Fruit fly (Drosophila melanogaster) whole organism, prepupa: ENCODE results near the gene THADA.

Experiments used
- CG11294 ChIP-seq: fragments of 200-800 bp; sonication (Bioruptor generic); IDR thresholded peaks from 2 replicates; pipeline ENCODE4 v1.3.6; 2022; ENCODE audit warnings: missing biosample characterization, missing genetic modification characterization
- CG11902 ChIP-seq: fragments of 200-800 bp; sonication (Bioruptor generic); optimal IDR thresholded peaks from 3 replicates; lab custom pipeline; 2016; ENCODE audit warnings: missing biosample characterization, missing genetic modification characterization
- CG16779 ChIP-seq: fragments of 200-800 bp; sonication (Bioruptor generic); optimal IDR thresholded peaks from 3 replicates; lab custom pipeline; 2017; ENCODE audit warnings: missing biosample characterization, mild to moderate bottlenecking, missing genetic modification characterization
- CG32006 ChIP-seq: fragments of 200-800 bp; sonication (Bioruptor generic); optimal IDR thresholded peaks from 3 replicates; lab custom pipeline; 2017; ENCODE audit warnings: missing biosample characterization, mild to moderate bottlenecking, missing genetic modification characterization
- CG3919 ChIP-seq: fragments of 200-800 bp; sonication (Bioruptor generic); optimal IDR thresholded peaks from 3 replicates; lab custom pipeline; 2016; ENCODE audit warnings: missing biosample characterization, missing genetic modification characterization
- CG6163 ChIP-seq: fragments of 200-800 bp; sonication (Bioruptor generic); IDR thresholded peaks from 3 replicates; pipeline ENCODE4 v1.3.6; 2022; ENCODE audit warnings: missing biosample characterization, missing genetic modification characterization
- CG6792 ChIP-seq: fragments of 200-800 bp; sonication (Bioruptor generic); optimal IDR thresholded peaks from 3 replicates; lab custom pipeline; 2016; ENCODE audit warnings: missing biosample characterization, missing genetic modification characterization
- CG6808 ChIP-seq: fragments of 200-800 bp; sonication (Bioruptor generic); optimal IDR thresholded peaks from 3 replicates; lab custom pipeline; 2017; ENCODE audit warnings: missing biosample characterization, missing genetic modification characterization, mild to moderate bottlenecking, moderate library complexity, missing genetic modification reagents
- CG6854 ChIP-seq: fragments of 200-800 bp; sonication (Bioruptor generic); optimal IDR thresholded peaks from 2 replicates; lab custom pipeline; 2017; ENCODE audit warnings: missing biosample characterization, mild to moderate bottlenecking, missing genetic modification characterization
- CG8632 ChIP-seq: fragments of 200-800 bp; sonication (Bioruptor generic); optimal IDR thresholded peaks from 3 replicates; lab custom pipeline; 2016; ENCODE audit warnings: missing biosample characterization, missing genetic modification characterization
- CG9139 ChIP-seq: fragments of 200-800 bp; sonication (Bioruptor generic); optimal IDR thresholded peaks from 3 replicates; lab custom pipeline; 2017; ENCODE audit warnings: missing biosample characterization, mild to moderate bottlenecking, missing genetic modification characterization
- Eip75B ChIP-seq: fragments of 200-800 bp; sonication (Bioruptor generic); optimal IDR thresholded peaks from 3 replicates; lab custom pipeline; 2016; ENCODE audit warnings: missing biosample characterization, missing genetic modification characterization
- Eip78C ChIP-seq: fragments of 200-800 bp; sonication (Bioruptor generic); peaks from one replicate; lab custom pipeline; 2016; ENCODE audit warnings: missing biosample characterization, missing genetic modification characterization
- Ets96B ChIP-seq: fragments of 200-800 bp; optimal IDR thresholded peaks from 2 replicates; lab custom pipeline; 2019; ENCODE audit warnings: missing biosample characterization, mild to moderate bottlenecking, missing genetic modification characterization, moderate library complexity
- Gug ChIP-seq: fragments of 200-800 bp; sonication (Bioruptor generic); IDR thresholded peaks from 2 replicates; pipeline ENCODE4 v1.3.6; 2022; ENCODE audit warnings: missing biosample characterization, missing genetic modification characterization
- Hr38 ChIP-seq: sonication (Bioruptor generic); optimal IDR thresholded peaks from 2 replicates; lab custom pipeline; 2016; ENCODE audit warnings: missing biosample characterization, missing genetic modification characterization
- Hr39 ChIP-seq: fragments of 200-800 bp; sonication (Bioruptor generic); optimal IDR thresholded peaks from 2 replicates; lab custom pipeline; 2016; ENCODE audit warnings: missing biosample characterization, missing genetic modification characterization
- Hr4 ChIP-seq: fragments of 200-800 bp; sonication (Bioruptor generic); optimal IDR thresholded peaks from 3 replicates; lab custom pipeline; 2016; ENCODE audit warnings: missing biosample characterization, missing genetic modification characterization
- Sox102F ChIP-seq: fragments of 200-800 bp; sonication (Bioruptor generic); optimal IDR thresholded peaks from 2 replicates; lab custom pipeline; 2016; ENCODE audit warnings: missing biosample characterization, mild to moderate bottlenecking, missing genetic modification characterization
- Sox15 ChIP-seq: fragments of 200-800 bp; sonication (Bioruptor generic); optimal IDR thresholded peaks from 3 replicates; lab custom pipeline; 2016; ENCODE audit warnings: missing biosample characterization, missing genetic modification characterization
- achi ChIP-seq: fragments of 200-800 bp; sonication (Bioruptor generic); optimal IDR thresholded peaks from 3 replicates; lab custom pipeline; 2016; ENCODE audit warnings: missing biosample characterization, missing genetic modification characterization
- cyc ChIP-seq: fragments of 200-800 bp; sonication (Bioruptor generic); optimal IDR thresholded peaks from 3 replicates; lab custom pipeline; 2016; ENCODE audit warnings: missing biosample characterization, missing genetic modification characterization
- dac ChIP-seq: fragments of 200-800 bp; sonication (Bioruptor generic); optimal IDR thresholded peaks from 2 replicates; lab custom pipeline; 2017; ENCODE audit warnings: missing biosample characterization, mild to moderate bottlenecking, missing genetic modification characterization
- dsx ChIP-seq: fragments of 200-800 bp; optimal IDR thresholded peaks from 3 replicates; lab custom pipeline; 2019; ENCODE audit warnings: missing biosample characterization, mild to moderate bottlenecking, missing genetic modification characterization, moderate library complexity; ENCODE audit not compliant: poor library complexity, severe bottlenecking
- eg ChIP-seq: fragments of 200-800 bp; sonication (Bioruptor generic); IDR thresholded peaks from 3 replicates; pipeline ENCODE4 v1.3.6; 2022; ENCODE audit warnings: missing biosample characterization, missing genetic modification characterization
- lz ChIP-seq: fragments of 200-800 bp; sonication (Bioruptor generic); optimal IDR thresholded peaks from 3 replicates; lab custom pipeline; 2016; ENCODE audit warnings: missing biosample characterization, missing genetic modification characterization
- net ChIP-seq: fragments of 200-800 bp; sonication (Bioruptor generic); optimal IDR thresholded peaks from 3 replicates; lab custom pipeline; 2016; ENCODE audit warnings: missing biosample characterization, missing genetic modification characterization
- pdm3 ChIP-seq: fragments of 200-800 bp; sonication (Bioruptor generic); optimal IDR thresholded peaks from 3 replicates; lab custom pipeline; 2016; ENCODE audit warnings: missing biosample characterization, missing genetic modification characterization
- salr ChIP-seq, 2 experiments: fragments of 200-800 bp; sonication (Bioruptor generic); optimal IDR thresholded peaks; 3 replicates each; lab custom pipeline; 2016 to 2018; ENCODE audit warnings: missing biosample characterization in 2 of 2, missing genetic modification characterization in 2 of 2, mild to moderate bottlenecking in 1 of 2
- spab ChIP-seq: fragments of 200-800 bp; sonication (Bioruptor generic); optimal IDR thresholded peaks from 2 replicates; lab custom pipeline; 2017; ENCODE audit warnings: missing biosample characterization, mild to moderate bottlenecking, missing genetic modification characterization, missing genetic modification reagents
- ss ChIP-seq, 2 experiments: fragments of 200-800 bp; sonication (Bioruptor generic); optimal IDR thresholded peaks; 2 replicates in 1 of 2; 3 replicates in 1 of 2; lab custom pipeline; 2017 to 2018; ENCODE audit warnings: mild to moderate bottlenecking in 2 of 2, missing biosample characterization in 2 of 2, missing genetic modification characterization in 2 of 2, moderate library complexity in 1 of 2
- svp ChIP-seq: fragments of 200-800 bp; sonication (Bioruptor generic); peaks from one replicate; lab custom pipeline; 2016; ENCODE audit warnings: missing biosample characterization, missing genetic modification characterization
- topi ChIP-seq: fragments of 200-800 bp; sonication (Bioruptor generic); optimal IDR thresholded peaks from 3 replicates; lab custom pipeline; 2016; ENCODE audit warnings: missing biosample characterization, missing genetic modification characterization

Gene THADA

dm6 chrX:19846701-19847383 is 18.5 kb downstream of the THADA start (continued):
- TF ChIP-seq net (GFP tag; lab: Kevin White, UChicago) = peak; percentile 94
- peak; percentile 88 for TF ChIP-seq Hr38
- TF ChIP-seq salr (GFP tag; optimal IDR thresholded peaks at IDR 0.05; lab: Kevin White, UChicago) = peak; percentile 90 to 92
- peak; percentile 89 to 91 for TF ChIP-seq ss (GFP tag; optimal IDR thresholded peaks at IDR 0.05; lab: Kevin White, UChicago)
- TF ChIP-seq Hr4 (GFP tag; lab: Kevin White, UChicago) = peak; percentile 96
- peak; percentile 95 for TF ChIP-seq CG6854
- TF ChIP-seq Eip75B (GFP tag; lab: Kevin White, UChicago) = peak; percentile 94
- TF ChIP-seq pdm3 (GFP tag; lab: Kevin White, UChicago) = peak; percentile 97
- TF ChIP-seq dac (GFP tag; lab: Kevin White, UChicago) = peak; percentile 96
- peak; percentile 98 for TF ChIP-seq Hr39 (GFP tag; lab: Kevin White, UChicago)
- TF ChIP-seq topi (GFP tag; lab: Kevin White, UChicago) = peak; percentile 95
- peak; percentile 96 for TF ChIP-seq lz (GFP tag; lab: Kevin White, UChicago)
- peak; percentile 97 for TF ChIP-seq eg (GFP tag; lab: Robert Waterston, UW)
- TF ChIP-seq dsx (GFP tag; lab: Kevin White, UChicago) = peak; percentile 90
- TF ChIP-seq CG6808 (GFP tag; lab: Kevin White, UChicago) = peak; percentile 90
- peak; percentile 94 for TF ChIP-seq CG3919 (GFP tag; lab: Kevin White, UChicago)
- peak; percentile 93 for TF ChIP-seq CG11294
- TF ChIP-seq CG11902 (GFP tag; lab: Kevin White, UChicago) = peak; percentile 95
- TF ChIP-seq CG6792 = peak; percentile 95
- peak; percentile 94 for TF ChIP-seq Sox15 (GFP tag; lab: Kevin White, UChicago)
- peak; percentile 94 for TF ChIP-seq Sox102F (GFP tag; lab: Kevin White, UChicago)
- peak; percentile 92 for TF ChIP-seq Ets96B (tag; lab: Kevin White, UChicago)
- peak; percentile 97 for TF ChIP-seq CG6163 (GFP tag; lab: Robert Waterston, UW)
- peak; percentile 84 for TF ChIP-seq CG16779
- peak; percentile 94 for TF ChIP-seq achi (GFP tag; lab: Kevin White, UChicago)
- peak; percentile 97 for TF ChIP-seq CG32006
- peak; percentile 94 for TF ChIP-seq Gug (GFP tag; lab: Robert Waterston, UW)

DNA sequence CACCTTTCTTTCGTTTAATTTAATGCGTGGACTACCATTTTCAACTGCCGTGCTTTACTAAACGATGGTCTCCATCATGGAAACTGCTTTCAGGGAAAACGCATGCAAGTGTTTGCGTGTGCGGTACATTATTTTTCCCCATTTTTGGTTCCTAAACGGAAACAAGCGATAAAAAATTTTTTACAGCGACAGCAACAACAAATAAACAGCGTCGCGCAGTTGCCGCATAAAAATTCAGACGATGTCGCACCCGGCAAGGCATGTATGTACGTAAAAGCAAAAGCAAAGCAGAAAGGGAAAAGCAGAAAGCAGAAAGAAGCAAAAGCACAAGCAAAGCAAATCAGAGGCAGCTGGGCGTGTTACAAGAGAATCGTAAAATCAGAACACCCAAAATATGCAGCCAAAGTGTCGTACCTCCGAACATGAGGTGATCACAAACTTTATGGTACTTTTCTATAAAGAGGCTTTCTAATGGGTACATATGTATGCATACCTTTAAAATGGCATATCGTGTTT is 19.7 kb downstream of the THADA start:
- no peak for TF ChIP-seq CG9139 (GFP tag; lab: Kevin White, UChicago)
- no peak for TF ChIP-seq spab (GFP tag; lab: Kevin White, UChicago)
- peak; percentile 7 for TF ChIP-seq Eip78C (GFP tag; lab: Kevin White, UChicago)
- peak; percentile 33 for TF ChIP-seq svp (GFP tag; lab: Kevin White, UChicago)
- TF ChIP-seq CG6163 (GFP tag; lab: Robert Waterston, UW) = 0 out of 3 replicates have a peak, but pooled peaks have one; percentile 17
- TF ChIP-seq CG8632 (GFP tag; lab: Kevin White, UChicago) = no peak
- TF ChIP-seq cyc = no peak

dm6 chrX:19844010-19844766 is 21.1 kb downstream of the THADA start:
- TF ChIP-seq eg (GFP tag; lab: Robert Waterston, UW) = no peak
- 0 out of 3 replicates have a peak, but pooled peaks have one; percentile 8 for TF ChIP-seq CG6163 (GFP tag; lab: Robert Waterston, UW)
